Fruit fly (Drosophila melanogaster) whole organism, wandering third instar larva: ENCODE data around the gene elg1.

ENCODE experiments used
- GATAd ChIP-seq: sonication (Bioruptor generic); optimal IDR thresholded peaks from 2 replicates; lab custom pipeline; 2016; ENCODE audit warnings: missing biosample characterization, missing genetic modification characterization
- HLH106 ChIP-seq: fragments of 200-800 bp; optimal IDR thresholded peaks from 3 replicates; lab custom pipeline; 2019; ENCODE audit warnings: missing biosample characterization, mild to moderate bottlenecking, missing genetic modification characterization, moderate library complexity
- Hnf4 ChIP-seq: fragments of 200-800 bp; sonication (Bioruptor generic); optimal IDR thresholded peaks from 2 replicates; lab custom pipeline; 2016; ENCODE audit warnings: missing biosample characterization, mild to moderate bottlenecking, missing genetic modification characterization
- Jra ChIP-seq: sonication (Bioruptor generic); optimal IDR thresholded peaks from 2 replicates; lab custom pipeline; 2016; ENCODE audit warnings: missing biosample characterization, missing genetic modification characterization
- Rel ChIP-seq, 2 experiments: fragments of 200-800 bp; sonication (Bioruptor generic) in 1 of 2; optimal IDR thresholded peaks; 2 replicates in 1 of 2; 3 replicates in 1 of 2; lab custom pipeline; 2016 to 2019; ENCODE audit warnings: mild to moderate bottlenecking in 2 of 2, missing biosample characterization in 2 of 2, missing genetic modification characterization in 2 of 2, moderate library complexity in 1 of 2
- Sp1 ChIP-seq: fragments of 200-800 bp; sonication (Bioruptor generic); optimal IDR thresholded peaks from 3 replicates; lab custom pipeline; 2019; ENCODE audit warnings: missing biosample characterization, mild to moderate bottlenecking, missing genetic modification characterization, moderate library complexity
- br ChIP-seq: fragments of 200-800 bp; sonication (Bioruptor generic); optimal IDR thresholded peaks from 2 replicates; lab custom pipeline; 2016; ENCODE audit warnings: missing biosample characterization, missing genetic modification characterization
- ey ChIP-seq: fragments of 200-800 bp; sonication (Bioruptor generic); optimal IDR thresholded peaks from 2 replicates; lab custom pipeline; 2016; ENCODE audit warnings: missing biosample characterization, missing genetic modification characterization
- lola ChIP-seq: fragments of >200 bp; optimal IDR thresholded peaks from 2 replicates; lab custom pipeline; 2017; ENCODE audit warnings: missing biosample characterization, missing genetic modification characterization
- psq ChIP-seq: fragments of 200-800 bp; sonication (Bioruptor generic); optimal IDR thresholded peaks from 3 replicates; lab custom pipeline; 2017; ENCODE audit warnings: missing biosample characterization, mild to moderate bottlenecking, missing genetic modification characterization, moderate library complexity
- sv ChIP-seq: fragments of 200-800 bp; sonication (Bioruptor generic); optimal IDR thresholded peaks from 3 replicates; lab custom pipeline; 2016; ENCODE audit warnings: missing biosample characterization, missing genetic modification characterization
- tai ChIP-seq: sonication (Bioruptor generic); optimal IDR thresholded peaks from 2 replicates; lab custom pipeline; 2016; ENCODE audit warnings: missing biosample characterization, missing genetic modification characterization

elg1 gene

dm6 chr3L:16183493-16183892 is 51.7 kb downstream of the elg1 start:
- TF ChIP-seq ey (GFP tag; lab: Kevin White, UChicago) (no peak), Rel (GFP tag; optimal IDR thresholded peaks at IDR 0.05; lab: Kevin White, UChicago) (no peak), Rel (tag; optimal IDR thresholded peaks at IDR 0.05; lab: Kevin White, UChicago) (no peak), Hnf4 (no peak), GATAd (no peak), HLH106 (tag; lab: Kevin White, UChicago) (no peak), br (GFP tag; lab: Kevin White, UChicago) (no peak), psq (GFP tag; lab: Kevin White, UChicago) (no peak), lola (GFP tag; lab: Kevin White, UChicago) (no peak), sv (GFP tag; lab: Kevin White, UChicago) (no peak), Sp1 (no peak), Jra (no peak), tai (no peak)
